Fruit fly (Drosophila melanogaster): ENCODE data around the gene CG9004.
A peak's percentile ranks its signal among the peaks of the same experiment; 100 is the strongest.

The CG9004 gene

dm6 chr3L:2399788-2400187 is 26.3 kb downstream of the CG9004 start (continued):
- TF ChIP-seq CG10959 (GFP tag; IDR thresholded peaks at IDR 0.05) (no peak), wek (GFP tag; optimal IDR thresholded peaks at IDR 0.05) (no peak), ase (GFP tag; IDR thresholded peaks at IDR 0.05) (no peak), Nf-YB (GFP tag; optimal IDR thresholded peaks at IDR 0.05) (no peak), CG7839 (tag; optimal IDR thresholded peaks at IDR 0.05) (peak; percentile 5), grau (tag; optimal IDR thresholded peaks at IDR 0.05) (peak; percentile 9), CG33557 (GFP tag; optimal IDR thresholded peaks at IDR 0.05) (no peak), Med (GFP tag) (peak; percentile 64), Scr (GFP tag; IDR thresholded peaks at IDR 0.05; ENCODE audit: partially characterized antibody) (no peak), TFAM (GFP tag; optimal IDR thresholded peaks at IDR 0.05) (no peak), CG30403 (GFP tag; optimal IDR thresholded peaks at IDR 0.05) (peak; percentile 14), Dp (GFP tag; optimal IDR thresholded peaks at IDR 0.05) (no peak), vfl (GFP tag; optimal IDR thresholded peaks at IDR 0.05) (no peak), Ravus (GFP tag; IDR thresholded peaks at IDR 0.05) (no peak), ssp (GFP tag; IDR thresholded peaks at IDR 0.05) (no peak), lab (GFP tag; optimal IDR thresholded peaks at IDR 0.05) (no peak), Dfd (GFP tag; optimal IDR thresholded peaks at IDR 0.05) (no peak), Hr3 (GFP tag; optimal IDR thresholded peaks at IDR 0.05) (no peak), toy (GFP tag; IDR thresholded peaks at IDR 0.05) (no peak), mam (GFP tag; optimal IDR thresholded peaks at IDR 0.05) (no peak), CG2889 (GFP tag; IDR thresholded peaks at IDR 0.05) (no peak), CG2116 (GFP tag; optimal IDR thresholded peaks at IDR 0.05) (no peak), Stat92E (GFP tag; optimal IDR thresholded peaks at IDR 0.05) (no peak), Lim3 (GFP tag; IDR thresholded peaks at IDR 0.05) (no peak), amos (GFP tag; IDR thresholded peaks at IDR 0.05; ENCODE audit: partially characterized antibody) (no peak), CG32532 (GFP tag; IDR thresholded peaks at IDR 0.05) (no peak), lmd (GFP tag; IDR thresholded peaks at IDR 0.05) (no peak), Hr78 (GFP tag; optimal IDR thresholded peaks at IDR 0.05) (no peak), slbo (GFP tag; IDR thresholded peaks at IDR 0.05) (no peak), kah (GFP tag; optimal IDR thresholded peaks at IDR 0.05) (no peak), CG15011 (GFP tag; optimal IDR thresholded peaks at IDR 0.05) (no peak), dmrt11E (tag; optimal IDR thresholded peaks at IDR 0.05) (no peak), run (tag; optimal IDR thresholded peaks at IDR 0.05) (no peak), Myb (GFP tag; optimal IDR thresholded peaks at IDR 0.05) (no peak), Bgb (GFP tag; IDR thresholded peaks at IDR 0.05; ENCODE audit: partially characterized antibody) (no peak), CG8290 (GFP tag; optimal IDR thresholded peaks at IDR 0.05) (no peak), CG8290 (tag; optimal IDR thresholded peaks at IDR 0.05) (no peak), trh (GFP tag; optimal IDR thresholded peaks at IDR 0.05) (no peak), CG11085 (GFP tag; IDR thresholded peaks at IDR 0.05) (no peak), CG13296 (GFP tag; optimal IDR thresholded peaks at IDR 0.05) (no peak), CG12391 (tag; optimal IDR thresholded peaks at IDR 0.05) (peak; percentile 11)

dm6 chr3L:2400227-2400840 is 26.8 kb downstream of the CG9004 start:
- TF ChIP-seq sug (tag; optimal IDR thresholded peaks at IDR 0.05) (peak; percentile 49), exex (tag; optimal IDR thresholded peaks at IDR 0.05) (peak; percentile 45), Pdp1 (GFP tag; optimal IDR thresholded peaks at IDR 0.05) (peak in 1 of 2 experiments; percentile 41), Hmx (GFP tag; optimal IDR thresholded peaks at IDR 0.05) (no peak), CG34376 (GFP tag; optimal IDR thresholded peaks at IDR 0.05) (peak; percentile 21), Jarid2 (GFP tag; optimal IDR thresholded peaks at IDR 0.05) (peak; percentile 63), CG30020 (tag; optimal IDR thresholded peaks at IDR 0.05) (no peak), grn (GFP tag; optimal IDR thresholded peaks at IDR 0.05) (peak; percentile 43), Ets65A (GFP tag) (peak; percentile 55), chinmo (GFP tag; IDR thresholded peaks at IDR 0.05; ENCODE audit: partially characterized antibody) (peak; percentile 73; the same call in 1 of the 4 replicates), Deaf1 (tag; optimal IDR thresholded peaks at IDR 0.05) (peak; percentile 27), gsb (GFP tag; IDR thresholded peaks at IDR 0.05) (no peak)
